Worm (Caenorhabditis elegans): Measurements from ENCODE around the gene Y71H2AM.14.

ce11 chrIII:2768635-2769034 is 22.2 kb upstream of the Y71H2AM.14 start, which contains the start of gene swsn-3:
- TF ChIP-seq med-1 (GFP tag; optimal IDR thresholded peaks at IDR 0.05; ENCODE audit: insufficient read depth) (peak; percentile 93), flt-1 (GFP tag; IDR thresholded peaks at IDR 0.05) (peak; percentile 87), ztf-23 (GFP tag; IDR thresholded peaks at IDR 0.05) (peak; percentile 90)
